Worm (Caenorhabditis elegans) whole organism, midembryonic: ENCODE measurements around the gene vps-2.

ENCODE experiments used
- T22C8.4 ChIP-seq: fragments of 200-800 bp; sonication (Bioruptor generic); IDR thresholded peaks from 2 replicates; pipeline ENCODE4 v1.3.6; 2022; ENCODE audit warnings: missing genetic modification characterization, missing compliant biosample characterization
- flt-1 ChIP-seq: fragments of 200-800 bp; sonication (Bioruptor generic); IDR thresholded peaks from 2 replicates; pipeline ENCODE4 v1.3.6; 2022; ENCODE audit warnings: missing genetic modification characterization, missing compliant biosample characterization
- klf-2 ChIP-seq: fragments of 200-800 bp; sonication (Bioruptor generic); conservative IDR thresholded peaks from 2 replicates; pipeline ENCODE4 v1.3.6; 2022; ENCODE audit warnings: missing genetic modification reagents, missing genetic modification characterization, missing compliant biosample characterization
- ref-1 ChIP-seq: fragments of 200-800 bp; sonication (Bioruptor generic); conservative IDR thresholded peaks from 2 replicates; pipeline ENCODE4 v1.3.6; 2022; ENCODE audit warnings: missing genetic modification reagents, missing genetic modification characterization, missing compliant biosample characterization

ce11 chrII:12789497-12789896 is 21.5 kb upstream of the vps-2 start:
- TF ChIP-seq flt-1: no peak
- no peak for TF ChIP-seq klf-2
- no peak for TF ChIP-seq T22C8.4 (GFP tag; lab: Robert Waterston, UW)
- no peak for TF ChIP-seq ref-1 (GFP tag; lab: Robert Waterston, UW)
